Fruit fly (Drosophila melanogaster) whole organism, prepupa: ENCODE data around the gene CG42263.
A peak's percentile ranks its signal among the peaks of the same experiment; 100 is the strongest.

ENCODE experiments used
- Blimp-1 ChIP-seq: fragments of 200-800 bp; sonication (Bioruptor generic); optimal IDR thresholded peaks from 3 replicates; lab custom pipeline; 2017; ENCODE audit warnings: missing biosample characterization, missing genetic modification characterization, mild to moderate bottlenecking, moderate library complexity, missing genetic modification reagents
- CG10631 ChIP-seq: fragments of 200-800 bp; sonication (Bioruptor generic); optimal IDR thresholded peaks from 2 replicates; lab custom pipeline; 2016; ENCODE audit warnings: missing biosample characterization, missing genetic modification characterization
- CG10669 ChIP-seq: fragments of 200-800 bp; sonication (Bioruptor generic); optimal IDR thresholded peaks from 3 replicates; lab custom pipeline; 2018; ENCODE audit warnings: missing biosample characterization, mild to moderate bottlenecking, missing genetic modification characterization, moderate library complexity
- CG11902 ChIP-seq: fragments of 200-800 bp; sonication (Bioruptor generic); optimal IDR thresholded peaks from 3 replicates; lab custom pipeline; 2016; ENCODE audit warnings: missing biosample characterization, missing genetic modification characterization
- CG15336 ChIP-seq: fragments of 200-800 bp; sonication (Bioruptor generic); IDR thresholded peaks from 2 replicates; pipeline ENCODE4 v1.3.6; 2022; ENCODE audit warnings: missing biosample characterization, missing genetic modification characterization
- CG16779 ChIP-seq: fragments of 200-800 bp; sonication (Bioruptor generic); optimal IDR thresholded peaks from 3 replicates; lab custom pipeline; 2017; ENCODE audit warnings: missing biosample characterization, mild to moderate bottlenecking, missing genetic modification characterization
- CG31627 ChIP-seq: fragments of 200-800 bp; sonication (Bioruptor generic); optimal IDR thresholded peaks from 3 replicates; lab custom pipeline; 2016; ENCODE audit warnings: missing biosample characterization, missing genetic modification characterization
- CG32006 ChIP-seq: fragments of 200-800 bp; sonication (Bioruptor generic); optimal IDR thresholded peaks from 3 replicates; lab custom pipeline; 2017; ENCODE audit warnings: missing biosample characterization, mild to moderate bottlenecking, missing genetic modification characterization
- CG34406 ChIP-seq: fragments of 200-800 bp; sonication (Bioruptor generic); optimal IDR thresholded peaks from 3 replicates; lab custom pipeline; 2016; ENCODE audit warnings: missing biosample characterization, missing genetic modification characterization
- CG3919 ChIP-seq: fragments of 200-800 bp; sonication (Bioruptor generic); optimal IDR thresholded peaks from 3 replicates; lab custom pipeline; 2016; ENCODE audit warnings: missing biosample characterization, missing genetic modification characterization
- CG4318 ChIP-seq: fragments of 200-800 bp; sonication (Bioruptor generic); optimal IDR thresholded peaks from 3 replicates; lab custom pipeline; 2017; ENCODE audit warnings: missing biosample characterization, mild to moderate bottlenecking, missing genetic modification characterization
- CG6163 ChIP-seq: fragments of 200-800 bp; sonication (Bioruptor generic); IDR thresholded peaks from 3 replicates; pipeline ENCODE4 v1.3.6; 2022; ENCODE audit warnings: missing biosample characterization, missing genetic modification characterization
- CG6792 ChIP-seq: fragments of 200-800 bp; sonication (Bioruptor generic); optimal IDR thresholded peaks from 3 replicates; lab custom pipeline; 2016; ENCODE audit warnings: missing biosample characterization, missing genetic modification characterization
- CG6854 ChIP-seq: fragments of 200-800 bp; sonication (Bioruptor generic); optimal IDR thresholded peaks from 2 replicates; lab custom pipeline; 2017; ENCODE audit warnings: missing biosample characterization, mild to moderate bottlenecking, missing genetic modification characterization
- CG7368 ChIP-seq: fragments of 200-800 bp; sonication (Bioruptor generic); optimal IDR thresholded peaks from 3 replicates; lab custom pipeline; 2016; ENCODE audit warnings: missing biosample characterization, missing genetic modification characterization
- CG8119 ChIP-seq: fragments of 200-800 bp; sonication (Bioruptor generic); IDR thresholded peaks from 3 replicates; pipeline ENCODE4 v1.3.6; 2022; ENCODE audit warnings: missing biosample characterization, missing genetic modification characterization
- Eip75B ChIP-seq: fragments of 200-800 bp; sonication (Bioruptor generic); optimal IDR thresholded peaks from 3 replicates; lab custom pipeline; 2016; ENCODE audit warnings: missing biosample characterization, missing genetic modification characterization
- Eip78C ChIP-seq: fragments of 200-800 bp; sonication (Bioruptor generic); peaks from one replicate; lab custom pipeline; 2016; ENCODE audit warnings: missing biosample characterization, missing genetic modification characterization
- Hr39 ChIP-seq: fragments of 200-800 bp; sonication (Bioruptor generic); optimal IDR thresholded peaks from 2 replicates; lab custom pipeline; 2016; ENCODE audit warnings: missing biosample characterization, missing genetic modification characterization
- Hr4 ChIP-seq: fragments of 200-800 bp; sonication (Bioruptor generic); optimal IDR thresholded peaks from 3 replicates; lab custom pipeline; 2016; ENCODE audit warnings: missing biosample characterization, missing genetic modification characterization
- Lpt ChIP-seq: fragments of 200-800 bp; sonication (Bioruptor generic); optimal IDR thresholded peaks from 3 replicates; lab custom pipeline; 2016; ENCODE audit warnings: missing biosample characterization, missing genetic modification characterization
- Met ChIP-seq: fragments of 200-800 bp; sonication (Bioruptor generic); optimal IDR thresholded peaks from 3 replicates; lab custom pipeline; 2016; ENCODE audit warnings: missing biosample characterization, missing genetic modification characterization
- OdsH ChIP-seq: fragments of 200-800 bp; sonication (Bioruptor generic); optimal IDR thresholded peaks from 3 replicates; lab custom pipeline; 2016; ENCODE audit warnings: missing biosample characterization, missing genetic modification characterization
- Smox ChIP-seq: fragments of 200-800 bp; sonication (Bioruptor generic); optimal IDR thresholded peaks from 3 replicates; lab custom pipeline; 2016; ENCODE audit warnings: missing biosample characterization, missing genetic modification characterization
- Sox102F ChIP-seq: fragments of 200-800 bp; sonication (Bioruptor generic); optimal IDR thresholded peaks from 2 replicates; lab custom pipeline; 2016; ENCODE audit warnings: missing biosample characterization, mild to moderate bottlenecking, missing genetic modification characterization
- Sox14 ChIP-seq: fragments of 200-800 bp; sonication (Bioruptor generic); optimal IDR thresholded peaks from 3 replicates; lab custom pipeline; 2016; ENCODE audit warnings: missing biosample characterization, missing genetic modification characterization
- Sox15 ChIP-seq: fragments of 200-800 bp; sonication (Bioruptor generic); optimal IDR thresholded peaks from 3 replicates; lab custom pipeline; 2016; ENCODE audit warnings: missing biosample characterization, missing genetic modification characterization
- acj6 ChIP-seq: fragments of 200-800 bp; sonication (Bioruptor generic); optimal IDR thresholded peaks from 3 replicates; lab custom pipeline; 2016; ENCODE audit warnings: missing biosample characterization, missing genetic modification characterization
- cyc ChIP-seq: fragments of 200-800 bp; sonication (Bioruptor generic); optimal IDR thresholded peaks from 3 replicates; lab custom pipeline; 2016; ENCODE audit warnings: missing biosample characterization, missing genetic modification characterization
- dsx ChIP-seq: fragments of 200-800 bp; optimal IDR thresholded peaks from 3 replicates; lab custom pipeline; 2019; ENCODE audit warnings: missing biosample characterization, mild to moderate bottlenecking, missing genetic modification characterization, moderate library complexity; ENCODE audit not compliant: poor library complexity, severe bottlenecking
- eg ChIP-seq: fragments of 200-800 bp; sonication (Bioruptor generic); IDR thresholded peaks from 3 replicates; pipeline ENCODE4 v1.3.6; 2022; ENCODE audit warnings: missing biosample characterization, missing genetic modification characterization
- esn ChIP-seq: fragments of 200-800 bp; sonication (Bioruptor generic); optimal IDR thresholded peaks from 2 replicates; lab custom pipeline; 2016; ENCODE audit warnings: missing biosample characterization, mild to moderate bottlenecking, missing genetic modification characterization, moderate library complexity
- fkh ChIP-seq: fragments of 200-800 bp; sonication (Bioruptor generic); optimal IDR thresholded peaks from 3 replicates; lab custom pipeline; 2017; ENCODE audit warnings: missing biosample characterization, mild to moderate bottlenecking, missing genetic modification characterization, moderate library complexity
- lz ChIP-seq: fragments of 200-800 bp; sonication (Bioruptor generic); optimal IDR thresholded peaks from 3 replicates; lab custom pipeline; 2016; ENCODE audit warnings: missing biosample characterization, missing genetic modification characterization
- net ChIP-seq: fragments of 200-800 bp; sonication (Bioruptor generic); optimal IDR thresholded peaks from 3 replicates; lab custom pipeline; 2016; ENCODE audit warnings: missing biosample characterization, missing genetic modification characterization
- pdm3 ChIP-seq: fragments of 200-800 bp; sonication (Bioruptor generic); optimal IDR thresholded peaks from 3 replicates; lab custom pipeline; 2016; ENCODE audit warnings: missing biosample characterization, missing genetic modification characterization
- salr ChIP-seq, 2 experiments: fragments of 200-800 bp; sonication (Bioruptor generic); optimal IDR thresholded peaks; 3 replicates each; lab custom pipeline; 2016 to 2018; ENCODE audit warnings: missing biosample characterization in 2 of 2, missing genetic modification characterization in 2 of 2, mild to moderate bottlenecking in 1 of 2
- ss ChIP-seq, 2 experiments: fragments of 200-800 bp; sonication (Bioruptor generic); optimal IDR thresholded peaks; 2 replicates in 1 of 2; 3 replicates in 1 of 2; lab custom pipeline; 2017 to 2018; ENCODE audit warnings: mild to moderate bottlenecking in 2 of 2, missing biosample characterization in 2 of 2, missing genetic modification characterization in 2 of 2, moderate library complexity in 1 of 2
- svp ChIP-seq: fragments of 200-800 bp; sonication (Bioruptor generic); peaks from one replicate; lab custom pipeline; 2016; ENCODE audit warnings: missing biosample characterization, missing genetic modification characterization
- topi ChIP-seq: fragments of 200-800 bp; sonication (Bioruptor generic); optimal IDR thresholded peaks from 3 replicates; lab custom pipeline; 2016; ENCODE audit warnings: missing biosample characterization, missing genetic modification characterization
- vri ChIP-seq: fragments of 200-800 bp; sonication (Bioruptor generic); optimal IDR thresholded peaks from 3 replicates; lab custom pipeline; 2016; ENCODE audit warnings: missing biosample characterization, mild to moderate bottlenecking, missing genetic modification characterization

The CG42263 gene

DNA sequence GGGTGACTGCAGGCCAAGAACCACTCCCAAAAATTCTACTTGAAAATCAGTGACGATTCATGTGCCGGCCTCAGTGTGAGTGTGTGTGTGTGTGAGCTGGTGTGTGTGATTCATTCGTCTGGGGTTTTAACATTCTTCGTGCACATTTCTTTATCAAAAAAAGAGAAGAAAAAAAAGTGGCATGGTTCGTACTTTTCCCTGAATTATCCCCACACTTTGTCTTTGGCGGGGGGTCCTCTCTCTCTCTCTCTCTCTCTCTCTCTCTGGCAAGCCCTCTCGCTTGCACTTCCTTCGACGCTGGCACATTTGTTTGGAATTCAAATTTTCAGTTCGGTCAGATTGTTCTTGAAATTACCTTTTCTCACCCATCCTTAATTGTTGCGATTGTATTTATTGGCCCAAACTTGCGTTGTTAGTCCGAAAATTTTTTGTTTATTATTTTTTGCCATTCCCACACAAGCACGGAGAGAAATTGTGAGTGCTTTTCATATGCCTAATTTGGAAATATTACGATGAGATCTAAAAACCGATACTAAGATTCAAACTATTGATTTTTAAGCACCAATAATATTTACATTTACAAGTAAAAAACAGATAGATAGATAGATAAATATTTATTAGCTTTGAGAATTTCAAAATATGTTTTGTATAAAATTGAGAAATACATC, 26.4 kb downstream of the CG42263 start:
- peak; percentile 45 to 55 for TF ChIP-seq ss (GFP tag; optimal IDR thresholded peaks at IDR 0.05; lab: Kevin White, UChicago)
- TF ChIP-seq eg (GFP tag; lab: Robert Waterston, UW): no peak; the same call in 2 of the 3 replicates
- TF ChIP-seq pdm3 (GFP tag; lab: Kevin White, UChicago): peak; percentile 45
- TF ChIP-seq CG31627 (GFP tag; lab: Kevin White, UChicago): peak; percentile 30
- peak; percentile 60 for TF ChIP-seq Hr4 (GFP tag; lab: Kevin White, UChicago)
- peak; percentile 35 for TF ChIP-seq topi (GFP tag; lab: Kevin White, UChicago)
- TF ChIP-seq Sox15 (GFP tag; lab: Kevin White, UChicago): no peak
- no peak for TF ChIP-seq fkh (GFP tag; lab: Kevin White, UChicago)
- peak; percentile 33 for TF ChIP-seq Lpt
- TF ChIP-seq CG8119 (GFP tag; lab: Robert Waterston, UW): no peak
- TF ChIP-seq CG10631 (GFP tag; lab: Kevin White, UChicago): no peak
- peak; percentile 82 for TF ChIP-seq Eip78C
- TF ChIP-seq OdsH (GFP tag; lab: Kevin White, UChicago): peak; percentile 36
- TF ChIP-seq Met (GFP tag; lab: Kevin White, UChicago): peak; percentile 30
- TF ChIP-seq net (GFP tag; lab: Kevin White, UChicago): peak; percentile 3
- peak; percentile 28 for TF ChIP-seq vri (GFP tag; lab: Kevin White, UChicago)
- peak in 1 of 2 experiments; percentile 27 for TF ChIP-seq salr (GFP tag; optimal IDR thresholded peaks at IDR 0.05; lab: Kevin White, UChicago)
- peak; percentile 17 for TF ChIP-seq CG7368
- peak; percentile 48 for TF ChIP-seq Smox (GFP tag; lab: Kevin White, UChicago)
- peak; percentile 35 for TF ChIP-seq Hr39 (GFP tag; lab: Kevin White, UChicago)
- peak; percentile 73; the same call in 2 of the 3 replicates for TF ChIP-seq CG6163 (GFP tag; lab: Robert Waterston, UW)
- TF ChIP-seq CG3919: peak; percentile 20
- peak; percentile 30 for TF ChIP-seq CG6854 (GFP tag; lab: Kevin White, UChicago)
- peak; percentile 33 for TF ChIP-seq Sox14 (GFP tag; lab: Kevin White, UChicago)
- TF ChIP-seq Blimp-1 (GFP tag; lab: Kevin White, UChicago): peak; percentile 33
- no peak for TF ChIP-seq CG11902
- no peak for TF ChIP-seq CG6792
- TF ChIP-seq CG10669 (GFP tag; lab: Kevin White, UChicago): peak; percentile 11
- peak; percentile 9 for TF ChIP-seq Eip75B (GFP tag; lab: Kevin White, UChicago)
- peak; percentile 8 for TF ChIP-seq acj6
- TF ChIP-seq CG4318 (GFP tag; lab: Kevin White, UChicago): no peak
- peak; percentile 58 for TF ChIP-seq esn
- 0 out of 2 replicates have a peak, but pooled peaks have one; percentile 10 for TF ChIP-seq CG15336
- no peak for TF ChIP-seq Sox102F (GFP tag; lab: Kevin White, UChicago)
- TF ChIP-seq CG34406 (GFP tag; lab: Kevin White, UChicago): peak; percentile 32
- TF ChIP-seq cyc (GFP tag; lab: Kevin White, UChicago): peak; percentile 5
- TF ChIP-seq CG32006 (GFP tag; lab: Kevin White, UChicago): peak; percentile 16
- peak; percentile 34 for TF ChIP-seq lz (GFP tag; lab: Kevin White, UChicago)
- peak; percentile 38 for TF ChIP-seq svp (GFP tag; lab: Kevin White, UChicago)
- TF ChIP-seq dsx (GFP tag; lab: Kevin White, UChicago): peak; percentile 82
- TF ChIP-seq CG16779: peak; percentile 32
